Worm (Caenorhabditis elegans) whole organism, mixed stage, embryonic: ENCODE results near the gene F41B5.1.

Experiments used
- ceh-39 ChIP-seq: fragments of 150-350 bp; optimal IDR thresholded peaks from 2 replicates; lab custom pipeline; 2014; ENCODE audit warnings: missing biosample characterization, missing genetic modification characterization
- elt-3 ChIP-seq: fragments of 150-350 bp; optimal IDR thresholded peaks from 2 replicates; lab custom pipeline; 2014; ENCODE audit warnings: missing biosample characterization, missing genetic modification characterization
- flh-1 ChIP-seq: fragments of 200-800 bp; sonication (Bioruptor generic); optimal IDR thresholded peaks from 2 replicates; lab custom pipeline; 2018; ENCODE audit warnings: mild to moderate bottlenecking, missing genetic modification characterization, moderate library complexity, missing compliant biosample characterization
- nhr-12 ChIP-seq: fragments of 150-350 bp; optimal IDR thresholded peaks from 2 replicates; lab custom pipeline; 2014; ENCODE audit warnings: missing biosample characterization, missing genetic modification characterization
- nhr-237 ChIP-seq: fragments of 150-350 bp; optimal IDR thresholded peaks from 2 replicates; lab custom pipeline; 2014; ENCODE audit warnings: missing biosample characterization, missing genetic modification characterization
- nhr-28 ChIP-seq: fragments of 150-350 bp; optimal IDR thresholded peaks from 2 replicates; lab custom pipeline; 2014; ENCODE audit warnings: missing biosample characterization, missing genetic modification characterization
- nhr-76 ChIP-seq: sonication (generic microtip); optimal IDR thresholded peaks from 2 replicates; lab custom pipeline; 2017; ENCODE audit warnings: missing biosample characterization, missing genetic modification characterization
- snpc-4 ChIP-seq: fragments of 150-350 bp; optimal IDR thresholded peaks from 2 replicates; lab custom pipeline; 2014; ENCODE audit warnings: missing biosample characterization, missing genetic modification characterization
- unc-120 ChIP-seq: sonication (generic microtip); optimal IDR thresholded peaks from 2 replicates; lab custom pipeline; 2017; ENCODE audit warnings: missing genetic modification characterization, missing compliant biosample characterization; ENCODE audit not compliant: poor library complexity, severe bottlenecking
- unc-39 ChIP-seq: fragments of 150-350 bp; optimal IDR thresholded peaks from 2 replicates; lab custom pipeline; 2014; ENCODE audit warnings: missing biosample characterization, missing genetic modification characterization
- unc-62 ChIP-seq: fragments of 150-350 bp; optimal IDR thresholded peaks from 2 replicates; lab custom pipeline; 2014; ENCODE audit warnings: missing biosample characterization, missing genetic modification reagents, missing genetic modification characterization
- ztf-11 ChIP-seq: fragments of 150-350 bp; optimal IDR thresholded peaks from 2 replicates; lab custom pipeline; 2014; ENCODE audit warnings: missing biosample characterization, missing genetic modification characterization

ce11 chrV:2235848-2236247 is 19.5 kb upstream of the F41B5.1 start, which contains the start of gene cyp-33C4:
- TF ChIP-seq nhr-76 (tag; lab: Kevin White, UChicago), result no peak
- no peak for TF ChIP-seq nhr-28 (tag; lab: Kevin White, UChicago)
- TF ChIP-seq nhr-12 (tag; lab: Kevin White, UChicago), result no peak
- TF ChIP-seq unc-62, result no peak
- TF ChIP-seq snpc-4, result no peak
- TF ChIP-seq ceh-39, result no peak
- TF ChIP-seq unc-39 (tag; lab: Kevin White, UChicago), result no peak
- no peak for TF ChIP-seq nhr-237
- no peak for TF ChIP-seq ztf-11 (tag; lab: Kevin White, UChicago)
- TF ChIP-seq elt-3 (tag; lab: Kevin White, UChicago), result no peak
- TF ChIP-seq flh-1 (GFP tag; lab: Kevin White, UChicago), result no peak
- no peak for TF ChIP-seq unc-120 (tag; lab: Kevin White, UChicago)
